Fruit fly (Drosophila melanogaster): ENCODE data around the gene U4-U6-60K.
A peak's percentile ranks its signal among the peaks of the same experiment; 100 is the strongest.

U4-U6-60K gene

dm6 chr3L:17462474-17462873, 51.2 kb downstream of the U4-U6-60K start:
- no peak for TF ChIP-seq CG8388 (GFP tag; optimal IDR thresholded peaks at IDR 0.05)
- TF ChIP-seq Hr78 (GFP tag; optimal IDR thresholded peaks at IDR 0.05): no peak
- peak; percentile 55 for TF ChIP-seq Med (GFP tag)
- TF ChIP-seq CG15601 (tag; optimal IDR thresholded peaks at IDR 0.05): no peak
- TF ChIP-seq oc (tag; optimal IDR thresholded peaks at IDR 0.05): peak; percentile 15
- TF ChIP-seq CG18262 (tag; optimal IDR thresholded peaks at IDR 0.05): no peak
- TF ChIP-seq crol (GFP tag; IDR thresholded peaks at IDR 0.05): 0 out of 2 replicates have a peak, but pooled peaks have one; percentile 14
- TF ChIP-seq abd-A (tag; optimal IDR thresholded peaks at IDR 0.05): peak; percentile 57
- TF ChIP-seq cg (GFP tag; optimal IDR thresholded peaks at IDR 0.05): peak; percentile 43
